Fruit fly (Drosophila melanogaster) whole organism, embryonic: ENCODE measurements around the gene CG15803.
A peak's percentile ranks its signal among the peaks of the same experiment; 100 is the strongest.

ENCODE experiments used
- Adf1 ChIP-seq: fragments of 200-800 bp; sonication (Bioruptor generic); IDR thresholded peaks from 2 replicates; pipeline ENCODE4 v1.3.6; 2022; ENCODE audit warnings: missing biosample characterization, missing genetic modification characterization
- Awh ChIP-seq: fragments of 200-800 bp; sonication (Bioruptor generic); IDR thresholded peaks from 2 replicates; pipeline ENCODE4, ENCODE4 v1.3.6; 2022; ENCODE audit warnings: missing biosample characterization, missing genetic modification characterization
- Bdp1 ChIP-seq: fragments of 200-800 bp; sonication (Bioruptor generic); optimal IDR thresholded peaks from 3 replicates; lab custom pipeline; 2016; ENCODE audit warnings: missing biosample characterization, missing genetic modification characterization
- CG10209 ChIP-seq: fragments of 200-800 bp; sonication (Bioruptor generic); optimal IDR thresholded peaks from 3 replicates; lab custom pipeline; 2017; ENCODE audit warnings: missing biosample characterization, mild to moderate bottlenecking, missing genetic modification characterization, missing genetic modification reagents
- CG10431 ChIP-seq: fragments of 200-800 bp; sonication (Bioruptor generic); optimal IDR thresholded peaks from 3 replicates; lab custom pipeline; 2018; ENCODE audit warnings: missing biosample characterization, mild to moderate bottlenecking, missing genetic modification characterization
- CG10565 ChIP-seq: fragments of 200-800 bp; sonication (Bioruptor generic); optimal IDR thresholded peaks from 3 replicates; lab custom pipeline; 2016; ENCODE audit warnings: missing biosample characterization, mild to moderate bottlenecking, missing genetic modification characterization
- CG12942 ChIP-seq: fragments of 200-800 bp; sonication (Bioruptor generic); optimal IDR thresholded peaks from 3 replicates; lab custom pipeline; 2016; ENCODE audit warnings: missing biosample characterization, missing genetic modification characterization
- CG14710 ChIP-seq: fragments of 200-800 bp; sonication (Bioruptor generic); optimal IDR thresholded peaks from 3 replicates; lab custom pipeline; 2019; ENCODE audit warnings: missing biosample characterization, mild to moderate bottlenecking, missing genetic modification characterization, moderate library complexity
- CG15011 ChIP-seq: fragments of 200-800 bp; sonication (Bioruptor generic); optimal IDR thresholded peaks from 3 replicates; lab custom pipeline; 2018; ENCODE audit warnings: missing biosample characterization, mild to moderate bottlenecking, missing genetic modification characterization
- CG15514 ChIP-seq: fragments of 200-800 bp; sonication (Bioruptor generic); optimal IDR thresholded peaks from 3 replicates; lab custom pipeline; 2017; ENCODE audit warnings: missing biosample characterization, missing genetic modification characterization, mild to moderate bottlenecking, moderate library complexity, missing genetic modification reagents
- CG17328 ChIP-seq: fragments of 200-800 bp; sonication (Bioruptor generic); IDR thresholded peaks from 2 replicates; pipeline ENCODE4 v1.3.6; 2022; ENCODE audit warnings: missing biosample characterization, missing genetic modification characterization
- CG1792 ChIP-seq: fragments of 200-800 bp; sonication (Bioruptor generic); optimal IDR thresholded peaks from 2 replicates; lab custom pipeline; 2016; ENCODE audit warnings: missing biosample characterization, missing genetic modification characterization
- CG34376 ChIP-seq: fragments of 200-800 bp; sonication (Bioruptor generic); optimal IDR thresholded peaks from 2 replicates; lab custom pipeline; 2018; ENCODE audit warnings: missing biosample characterization, mild to moderate bottlenecking, missing genetic modification characterization
- CG4617 ChIP-seq: fragments of 200-800 bp; sonication (Bioruptor generic); optimal IDR thresholded peaks from 3 replicates; lab custom pipeline; 2016; ENCODE audit warnings: missing biosample characterization, missing genetic modification characterization, borderline replicate concordance
- CG7556 ChIP-seq: fragments of 200-800 bp; sonication (Bioruptor generic); optimal IDR thresholded peaks from 2 replicates; lab custom pipeline; 2017; ENCODE audit warnings: missing biosample characterization, mild to moderate bottlenecking, missing genetic modification characterization
- CG8290 ChIP-seq, 3 experiments: fragments of 200-800 bp; sonication (Bioruptor generic); optimal IDR thresholded peaks; 2 replicates each; lab custom pipeline; 2016 to 2019; ENCODE audit warnings: missing biosample characterization in 3 of 3, missing genetic modification characterization in 3 of 3, mild to moderate bottlenecking in 2 of 3, moderate library complexity in 1 of 3
- Deaf1 ChIP-seq: fragments of 200-800 bp; optimal IDR thresholded peaks from 3 replicates; lab custom pipeline; 2019; ENCODE audit warnings: missing biosample characterization, mild to moderate bottlenecking, missing genetic modification characterization, moderate library complexity
- E2f2 ChIP-seq: fragments of 200-800 bp; sonication (Bioruptor generic); IDR thresholded peaks from 2 replicates; pipeline ENCODE4 v1.3.6; 2022; ENCODE audit warnings: missing biosample characterization, missing genetic modification characterization
- Fer3 ChIP-seq: fragments of 200-800 bp; sonication (Bioruptor generic); optimal IDR thresholded peaks from 2 replicates; lab custom pipeline; 2018; ENCODE audit warnings: missing biosample characterization, mild to moderate bottlenecking, missing genetic modification characterization, moderate library complexity
- Hand ChIP-seq: fragments of 200-800 bp; sonication (Bioruptor generic); optimal IDR thresholded peaks from 2 replicates; lab custom pipeline; 2017; ENCODE audit warnings: mild to moderate bottlenecking, missing biosample characterization, missing genetic modification reagents, missing genetic modification characterization
- HmgZ ChIP-seq: fragments of 200-800 bp; sonication (Bioruptor generic); optimal IDR thresholded peaks from 2 replicates; lab custom pipeline; 2018; ENCODE audit warnings: missing biosample characterization, mild to moderate bottlenecking, missing genetic modification characterization
- Hr78 ChIP-seq, 2 experiments: fragments of 200-800 bp in 1 of 2; fragments of >200 bp in 1 of 2; sonication (Bioruptor generic) in 1 of 2; optimal IDR thresholded peaks; 2 replicates each; lab custom pipeline; 2017 to 2019; ENCODE audit warnings: missing biosample characterization in 2 of 2, missing genetic modification characterization in 2 of 2, mild to moderate bottlenecking in 1 of 2, moderate library complexity in 1 of 2
- NFAT ChIP-seq: fragments of 200-800 bp; sonication (Bioruptor generic); IDR thresholded peaks from 2 replicates; pipeline ENCODE4 v1.3.6; 2022; ENCODE audit warnings: missing biosample characterization, missing genetic modification characterization
- Nf-YC ChIP-seq: fragments of 200-800 bp; optimal IDR thresholded peaks from 3 replicates; lab custom pipeline; 2019; ENCODE audit warnings: missing biosample characterization, mild to moderate bottlenecking, missing genetic modification characterization, moderate library complexity
- Opbp ChIP-seq: fragments of 200-800 bp; sonication (Bioruptor generic); IDR thresholded peaks from 3 replicates; pipeline ENCODE4 v1.3.6; 2022; ENCODE audit warnings: missing biosample characterization, missing genetic modification characterization; ENCODE audit not compliant: partially characterized antibody
- Ptx1 ChIP-seq: fragments of 200-800 bp; sonication (Bioruptor generic); IDR thresholded peaks from 2 replicates; pipeline ENCODE4 v1.3.6; 2022; ENCODE audit warnings: missing biosample characterization, missing genetic modification characterization
- Side ChIP-seq: fragments of 200-800 bp; sonication (Bioruptor generic); optimal IDR thresholded peaks from 2 replicates; lab custom pipeline; 2016; ENCODE audit warnings: missing biosample characterization, missing genetic modification characterization
- Ssrp ChIP-seq: fragments of 200-800 bp; sonication (Bioruptor generic); optimal IDR thresholded peaks from 2 replicates; lab custom pipeline; 2018; ENCODE audit warnings: missing biosample characterization, mild to moderate bottlenecking, missing genetic modification characterization, moderate library complexity
- Xbp1 ChIP-seq: fragments of 200-800 bp; sonication (Bioruptor generic); optimal IDR thresholded peaks from 3 replicates; lab custom pipeline; 2016; ENCODE audit warnings: missing biosample characterization, mild to moderate bottlenecking, missing genetic modification characterization
- YL-1 ChIP-seq: fragments of 200-800 bp; sonication (Bioruptor generic); optimal IDR thresholded peaks from 3 replicates; lab custom pipeline; 2017; ENCODE audit warnings: missing biosample characterization, mild to moderate bottlenecking, missing genetic modification characterization
- abd-A ChIP-seq: fragments of 200-800 bp; sonication (Bioruptor generic); optimal IDR thresholded peaks from 3 replicates; lab custom pipeline; 2019; ENCODE audit warnings: missing biosample characterization, mild to moderate bottlenecking, missing genetic modification characterization, moderate library complexity
- bsh ChIP-seq, 2 experiments: fragments of 200-800 bp; sonication (Bioruptor generic); optimal IDR thresholded peaks; 2 replicates each; lab custom pipeline; 2017 to 2018; ENCODE audit warnings: mild to moderate bottlenecking in 2 of 2, missing biosample characterization in 2 of 2, missing genetic modification characterization in 2 of 2, moderate library complexity in 1 of 2
- chm ChIP-seq: fragments of 200-800 bp; sonication (Bioruptor generic); IDR thresholded peaks from 2 replicates; pipeline ENCODE4 v1.3.6; 2022; ENCODE audit warnings: missing biosample characterization, missing genetic modification characterization
- da ChIP-seq: fragments of 200-800 bp; sonication (Bioruptor generic); optimal IDR thresholded peaks from 2 replicates; lab custom pipeline; 2016; ENCODE audit warnings: missing biosample characterization, missing genetic modification characterization
- ems ChIP-seq: fragments of 200-800 bp; sonication (Bioruptor generic); optimal IDR thresholded peaks from 3 replicates; lab custom pipeline; 2016; ENCODE audit warnings: missing biosample characterization, missing genetic modification characterization
- gce ChIP-seq: fragments of 200-800 bp; sonication (Bioruptor generic); IDR thresholded peaks from 3 replicates; pipeline ENCODE4 v1.3.6; 2022; ENCODE audit warnings: missing biosample characterization, missing genetic modification characterization
- grn ChIP-seq: fragments of 200-800 bp; sonication (Bioruptor generic); optimal IDR thresholded peaks from 3 replicates; lab custom pipeline; 2017; ENCODE audit warnings: missing biosample characterization, missing genetic modification characterization
- gsb ChIP-seq: fragments of 200-800 bp; sonication (Bioruptor generic); IDR thresholded peaks from 2 replicates; pipeline ENCODE4 v1.3.6; 2022; ENCODE audit warnings: missing biosample characterization, missing genetic modification characterization
- hkb ChIP-seq, 2 experiments: fragments of 200-800 bp in 1 of 2; fragments of >200 bp in 1 of 2; sonication (Bioruptor generic) in 1 of 2; IDR thresholded peaks in 1 of 2; optimal IDR thresholded peaks in 1 of 2; 2 replicates each; pipeline versions ENCODE4 v1.3.6 to Lab custom; 2017 to 2022; ENCODE audit warnings: missing biosample characterization in 1 of 2, missing genetic modification characterization in 1 of 2
- ken ChIP-seq: fragments of 200-800 bp; sonication (Bioruptor generic); IDR thresholded peaks from 3 replicates; pipeline ENCODE4 v1.3.6; 2022; ENCODE audit warnings: missing biosample characterization, missing genetic modification characterization
- lab ChIP-seq: fragments of 200-800 bp; sonication (Bioruptor generic); optimal IDR thresholded peaks from 3 replicates; lab custom pipeline; 2017; ENCODE audit warnings: missing biosample characterization, missing genetic modification characterization, mild to moderate bottlenecking, moderate library complexity, missing genetic modification reagents
- mirr ChIP-seq: fragments of 200-800 bp; sonication (Bioruptor generic); optimal IDR thresholded peaks from 3 replicates; lab custom pipeline; 2018; ENCODE audit warnings: missing biosample characterization, mild to moderate bottlenecking, missing genetic modification characterization
- otp ChIP-seq: fragments of 200-800 bp; sonication (Bioruptor generic); IDR thresholded peaks from 3 replicates; pipeline ENCODE4, ENCODE4 v1.3.6; 2022; ENCODE audit warnings: missing biosample characterization, missing genetic modification characterization
- p53 ChIP-seq: fragments of 200-800 bp; sonication (Bioruptor generic); optimal IDR thresholded peaks from 2 replicates; lab custom pipeline; 2016; ENCODE audit warnings: missing biosample characterization, missing genetic modification characterization
- slbo ChIP-seq: fragments of 200-800 bp; sonication (Bioruptor generic); IDR thresholded peaks from 2 replicates; pipeline ENCODE4 v1.3.6; 2022; ENCODE audit warnings: missing biosample characterization, missing genetic modification characterization
- slp2 ChIP-seq: fragments of 200-800 bp; sonication (Bioruptor generic); optimal IDR thresholded peaks from 2 replicates; lab custom pipeline; 2016; ENCODE audit warnings: missing biosample characterization, missing genetic modification characterization
- tna ChIP-seq: fragments of 200-800 bp; sonication (Bioruptor generic); IDR thresholded peaks from 2 replicates; pipeline ENCODE4 v1.3.6; 2022; ENCODE audit warnings: missing biosample characterization, missing genetic modification characterization; ENCODE audit not compliant: partially characterized antibody

The CG15803 gene

dm6 chr3R:18398954-18399697 lies 38.6 kb upstream of the CG15803 start, which contains the start of gene Vha100-2 (continued):
- TF ChIP-seq slbo (GFP tag; lab: Robert Waterston, UW) (peak; percentile 70), bsh (GFP tag; optimal IDR thresholded peaks at IDR 0.05; lab: Kevin White, UChicago) (peak in 1 of 2 experiments; percentile 4), YL-1 (GFP tag; lab: Kevin White, UChicago) (peak; percentile 68), slp2 (GFP tag; lab: Kevin White, UChicago) (peak; percentile 8), Ssrp (no peak), CG14710 (peak; percentile 54), CG17328 (GFP tag; lab: Robert Waterston, UW) (no peak), Side (peak; percentile 13), mirr (GFP tag; lab: Kevin White, UChicago) (peak; percentile 70), Hand (peak; percentile 35), E2f2 (GFP tag; lab: Robert Waterston, UW) (peak; percentile 67), tna (GFP tag; lab: Robert Waterston, UW) (peak; percentile 52; the same call in 1 of the 2 replicates), CG4617 (GFP tag; lab: Kevin White, UChicago) (peak; percentile 66), CG8290 (GFP tag; optimal IDR thresholded peaks at IDR 0.05; lab: Kevin White, UChicago) (no peak), CG8290 (tag; optimal IDR thresholded peaks at IDR 0.05; lab: Kevin White, UChicago) (peak in 1 of 2 experiments; percentile 85), abd-A (tag; lab: Kevin White, UChicago) (peak; percentile 39), p53 (GFP tag; lab: Kevin White, UChicago) (no peak), gce (GFP tag; lab: Robert Waterston, UW) (peak; percentile 67; the same call in 2 of the 3 replicates), Opbp (GFP tag; lab: Robert Waterston, UW) (peak; percentile 65; the same call in 2 of the 3 replicates), NFAT (peak; percentile 70), lab (GFP tag; lab: Kevin White, UChicago) (peak; percentile 25), Nf-YC (peak; percentile 50), CG12942 (GFP tag; lab: Kevin White, UChicago) (no peak), Ptx1 (GFP tag; lab: Robert Waterston, UW) (0 out of 2 replicates have a peak, but pooled peaks have one; percentile 20), CG7556 (GFP tag; lab: Kevin White, UChicago) (no peak), HmgZ (tag; lab: Kevin White, UChicago) (peak; percentile 47), chm (peak; percentile 69; the same call in 1 of the 2 replicates), Adf1 (GFP tag; lab: Robert Waterston, UW) (peak; percentile 68; the same call in 1 of the 2 replicates), Hr78 (GFP tag; optimal IDR thresholded peaks at IDR 0.05; lab: Kevin White, UChicago) (peak in 1 of 2 experiments; percentile 29), otp (GFP tag; lab: Robert Waterston, UW) (0 out of 3 replicates have a peak, but pooled peaks have one; percentile 22), CG10565 (no peak), ken (GFP tag; lab: Robert Waterston, UW) (peak; percentile 48; the same call in 2 of the 3 replicates), Bdp1 (GFP tag; lab: Kevin White, UChicago) (no peak), Fer3 (peak; percentile 39), CG10209 (GFP tag; lab: Kevin White, UChicago) (no peak), Deaf1 (tag; lab: Kevin White, UChicago) (peak; percentile 92), CG10431 (GFP tag; lab: Kevin White, UChicago) (no peak), CG15514 (GFP tag; lab: Kevin White, UChicago) (peak; percentile 32), Awh (GFP tag; lab: Robert Waterston, UW) (peak; percentile 49; the same call in 1 of the 2 replicates), ems (GFP tag; lab: Kevin White, UChicago) (no peak), Xbp1 (GFP tag; lab: Kevin White, UChicago) (peak; percentile 7), gsb (GFP tag; lab: Robert Waterston, UW) (0 out of 2 replicates have a peak, but pooled peaks have one; percentile 36), CG34376 (GFP tag; lab: Kevin White, UChicago) (peak; percentile 67), da (GFP tag; lab: Kevin White, UChicago) (peak; percentile 27), hkb (optimal IDR thresholded peaks at IDR 0.05; lab: Kevin White, UChicago) (no peak), hkb (GFP tag; IDR thresholded peaks at IDR 0.05; lab: Robert Waterston, UW) (peak; percentile 53), CG1792 (GFP tag; lab: Kevin White, UChicago) (no peak), grn (GFP tag; lab: Kevin White, UChicago) (peak; percentile 91), CG15011 (GFP tag; lab: Kevin White, UChicago) (peak; percentile 8)
